Worm (Caenorhabditis elegans) whole organism, L2 larva: Measurements from ENCODE around the gene F16H6.9.

Experiments used
- ZK546.5 ChIP-seq: sonication (generic microtip); optimal IDR thresholded peaks from 2 replicates; lab custom pipeline; 2017; ENCODE audit warnings: missing biosample characterization, missing genetic modification characterization
- blmp-1 ChIP-seq: sonication (generic microtip); optimal IDR thresholded peaks from 2 replicates; lab custom pipeline; 2017; ENCODE audit warnings: missing genetic modification characterization, mild to moderate bottlenecking, missing compliant biosample characterization, antibody characterized with exemption, moderate library complexity; ENCODE audit not compliant: insufficient read depth
- egl-27 ChIP-seq: sonication (generic microtip); optimal IDR thresholded peaks from 3 replicates; lab custom pipeline; 2017; ENCODE audit warnings: missing biosample characterization, missing genetic modification reagents, missing genetic modification characterization
- elt-3 ChIP-seq: sonication (generic microtip); optimal IDR thresholded peaks from 2 replicates; lab custom pipeline; 2017; ENCODE audit warnings: missing biosample characterization, missing genetic modification characterization
- fos-1 ChIP-seq: fragments of 150-350 bp; optimal IDR thresholded peaks from 2 replicates; lab custom pipeline; 2014; ENCODE audit warnings: missing biosample characterization, missing genetic modification characterization
- nhr-11 ChIP-seq: fragments of 150-350 bp; optimal IDR thresholded peaks from 2 replicates; lab custom pipeline; 2014; ENCODE audit warnings: missing biosample characterization, missing genetic modification characterization
- nhr-23 ChIP-seq: fragments of 150-350 bp; optimal IDR thresholded peaks from 2 replicates; lab custom pipeline; 2014; ENCODE audit warnings: missing biosample characterization, missing genetic modification reagents, missing genetic modification characterization
- nhr-6 ChIP-seq: fragments of 150-350 bp; optimal IDR thresholded peaks from 2 replicates; lab custom pipeline; 2014; ENCODE audit warnings: missing biosample characterization, missing genetic modification characterization
- skn-1 ChIP-seq: sonication (generic microtip); optimal IDR thresholded peaks from 2 replicates; lab custom pipeline; 2017; ENCODE audit warnings: missing biosample characterization, missing genetic modification characterization
- unc-39 ChIP-seq: fragments of 150-350 bp; optimal IDR thresholded peaks from 2 replicates; lab custom pipeline; 2014; ENCODE audit warnings: missing biosample characterization, missing genetic modification characterization
- unc-55 ChIP-seq: fragments of 150-350 bp; sonication (generic microtip); optimal IDR thresholded peaks from 3 replicates; lab custom pipeline; 2014; ENCODE audit warnings: missing biosample characterization, missing genetic modification reagents, missing genetic modification characterization
- ztf-4 ChIP-seq: fragments of 150-350 bp; optimal IDR thresholded peaks from 2 replicates; lab custom pipeline; 2014; ENCODE audit warnings: missing biosample characterization, missing genetic modification characterization

DNA sequence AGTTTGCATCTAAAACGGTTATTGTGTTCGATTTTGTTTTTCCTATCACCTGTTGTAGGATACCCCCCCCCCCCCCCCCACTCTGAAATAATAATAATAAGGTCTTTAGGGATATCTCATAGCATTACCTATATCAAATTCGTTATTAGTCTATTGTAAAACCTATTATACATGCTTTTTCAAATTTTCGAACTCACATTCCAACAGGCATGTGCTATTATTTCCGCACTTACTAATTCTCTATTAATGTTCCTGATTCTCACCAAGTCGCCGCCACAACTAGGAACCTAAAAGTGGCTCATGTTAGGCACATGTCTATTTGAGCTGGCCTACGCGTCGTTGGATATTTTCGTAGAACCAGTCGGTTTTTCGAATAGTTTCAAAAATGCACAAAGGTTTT, 53.5 kb downstream of the F16H6.9 start, which contains the start of gene Y37H2C.4:
- TF ChIP-seq nhr-11 (tag; lab: Kevin White, UChicago) (no peak), nhr-6 (tag; lab: Kevin White, UChicago) (no peak), ztf-4 (tag; lab: Kevin White, UChicago) (no peak), ZK546.5 (tag; lab: Kevin White, UChicago) (no peak), skn-1 (tag; lab: Kevin White, UChicago) (no peak), fos-1 (tag; lab: Kevin White, UChicago) (no peak), egl-27 (tag; lab: Kevin White, UChicago) (no peak), blmp-1 (tag; lab: Kevin White, UChicago) (no peak), unc-39 (no peak), nhr-23 (tag; lab: Kevin White, UChicago) (no peak), unc-55 (GFP tag; lab: Kevin White, UChicago) (no peak), elt-3 (tag; lab: Kevin White, UChicago) (no peak)
